Fruit fly (Drosophila melanogaster) whole organism, wandering third instar larva: ENCODE measurements around the gene alt.

Experiments used
- CG32264 ChIP-seq: fragments of 200-800 bp; sonication (Bioruptor generic); optimal IDR thresholded peaks from 2 replicates; lab custom pipeline; 2016; ENCODE audit warnings: missing biosample characterization, missing genetic modification characterization
- CG9705 ChIP-seq: fragments of 200-800 bp; sonication (Bioruptor generic); optimal IDR thresholded peaks from 2 replicates; lab custom pipeline; 2018; ENCODE audit warnings: missing biosample characterization, mild to moderate bottlenecking, missing genetic modification characterization
- CrebA ChIP-seq: fragments of 200-800 bp; sonication (Bioruptor generic); optimal IDR thresholded peaks from 2 replicates; lab custom pipeline; 2016; ENCODE audit warnings: missing biosample characterization, mild to moderate bottlenecking, missing genetic modification characterization, borderline replicate concordance
- GATAd ChIP-seq: sonication (Bioruptor generic); optimal IDR thresholded peaks from 2 replicates; lab custom pipeline; 2016; ENCODE audit warnings: missing biosample characterization, missing genetic modification characterization
- Hr83 ChIP-seq: fragments of 200-300 bp; sonication (Bioruptor generic); optimal IDR thresholded peaks from 2 replicates; lab custom pipeline; 2016; ENCODE audit warnings: missing biosample characterization, mild to moderate bottlenecking, missing genetic modification characterization, moderate library complexity; ENCODE audit not compliant: poor library complexity, severe bottlenecking
- Mio ChIP-seq: sonication (Bioruptor generic); optimal IDR thresholded peaks from 2 replicates; lab custom pipeline; 2016; ENCODE audit warnings: missing biosample characterization, missing genetic modification characterization
- N ChIP-seq: fragments of >200 bp; optimal IDR thresholded peaks from 2 replicates; lab custom pipeline; 2018; ENCODE audit warnings: missing biosample characterization, missing external identifiers, missing genetic modification characterization
- OdsH ChIP-seq: fragments of 200-800 bp; sonication (Bioruptor generic); optimal IDR thresholded peaks from 2 replicates; lab custom pipeline; 2016; ENCODE audit warnings: missing biosample characterization, mild to moderate bottlenecking, missing genetic modification characterization
- Rel ChIP-seq, 2 experiments: fragments of 200-800 bp; sonication (Bioruptor generic) in 1 of 2; optimal IDR thresholded peaks; 2 replicates in 1 of 2; 3 replicates in 1 of 2; lab custom pipeline; 2016 to 2019; ENCODE audit warnings: mild to moderate bottlenecking in 2 of 2, missing biosample characterization in 2 of 2, missing genetic modification characterization in 2 of 2, moderate library complexity in 1 of 2
- foxo ChIP-seq, 2 experiments: fragments of 200-800 bp; sonication (Bioruptor generic); optimal IDR thresholded peaks; 2 replicates in 1 of 2; 3 replicates in 1 of 2; lab custom pipeline; 2016 to 2017; ENCODE audit warnings: missing biosample characterization in 2 of 2, missing genetic modification characterization in 2 of 2
- lola ChIP-seq: fragments of >200 bp; optimal IDR thresholded peaks from 2 replicates; lab custom pipeline; 2017; ENCODE audit warnings: missing biosample characterization, missing genetic modification characterization
- pan ChIP-seq: fragments of >200 bp; optimal IDR thresholded peaks from 2 replicates; lab custom pipeline; 2017
- sage ChIP-seq: fragments of 200-800 bp; sonication (Bioruptor generic); optimal IDR thresholded peaks from 2 replicates; lab custom pipeline; 2016; ENCODE audit warnings: missing biosample characterization, mild to moderate bottlenecking, missing genetic modification characterization
- woc ChIP-seq: sonication (Bioruptor generic); optimal IDR thresholded peaks from 2 replicates; lab custom pipeline; 2016; ENCODE audit warnings: missing biosample characterization, mild to moderate bottlenecking, missing genetic modification characterization

Gene alt

dm6 chr3R:17624968-17625367 lies 57.3 kb downstream of the alt start, which contains the start of gene AttD:
AttD (plus strand) TSS chr3R:17625268.
- TF ChIP-seq CG9705, result no peak
- TF ChIP-seq N (GFP tag; lab: Kevin White, UChicago), result no peak
- TF ChIP-seq pan (lab: Kevin White, UChicago), result no peak
- TF ChIP-seq CG32264 (GFP tag; lab: Kevin White, UChicago), result no peak
- TF ChIP-seq Mio, result no peak
- TF ChIP-seq Hr83 (GFP tag; lab: Kevin White, UChicago), result no peak
- TF ChIP-seq OdsH (GFP tag; lab: Kevin White, UChicago), result no peak
- no peak for TF ChIP-seq sage
- no peak for TF ChIP-seq Rel (GFP tag; optimal IDR thresholded peaks at IDR 0.05; lab: Kevin White, UChicago)
- TF ChIP-seq Rel (tag; optimal IDR thresholded peaks at IDR 0.05; lab: Kevin White, UChicago), result peak; percentile 74
- TF ChIP-seq, all 38 proteins: peak for 1

dm6 chr3R:17624549-17624948 lies 57.8 kb downstream of the alt start:
- TF ChIP-seq CG9705, result no peak
- TF ChIP-seq foxo (GFP tag; optimal IDR thresholded peaks at IDR 0.05; lab: Kevin White, UChicago), result no peak
- TF ChIP-seq GATAd (GFP tag; lab: Kevin White, UChicago), result no peak
- TF ChIP-seq sage, result no peak
- TF ChIP-seq lola (GFP tag; lab: Kevin White, UChicago), result no peak
- no peak for TF ChIP-seq CG32264 (GFP tag; lab: Kevin White, UChicago)
- TF ChIP-seq woc, result no peak
- peak; percentile 27 for TF ChIP-seq CrebA
